Fruit fly (Drosophila melanogaster) whole organism, adult: ENCODE measurements around the gene CG14316.

ENCODE experiments used
- CG11617 ChIP-seq: fragments of 200-800 bp; sonication (Bioruptor generic); optimal IDR thresholded peaks from 2 replicates; lab custom pipeline; 2017; ENCODE audit warnings: mild to moderate bottlenecking, missing biosample characterization, missing genetic modification reagents, missing genetic modification characterization
- CG12768 ChIP-seq: fragments of 200-800 bp; sonication (Bioruptor generic); optimal IDR thresholded peaks from 2 replicates; lab custom pipeline; 2017; ENCODE audit warnings: missing biosample characterization, missing genetic modification characterization, mild to moderate bottlenecking, moderate library complexity, missing genetic modification reagents
- CG14711 ChIP-seq: fragments of 200-800 bp; sonication (Bioruptor generic); optimal IDR thresholded peaks from 2 replicates; lab custom pipeline; 2018; ENCODE audit warnings: missing biosample characterization, mild to moderate bottlenecking, missing genetic modification characterization, moderate library complexity
- CG1620 ChIP-seq: fragments of 200-800 bp; sonication (Bioruptor generic); optimal IDR thresholded peaks from 2 replicates; lab custom pipeline; 2016; ENCODE audit warnings: missing biosample characterization, missing genetic modification characterization
- CG33017 ChIP-seq: fragments of 200-800 bp; sonication (Bioruptor generic); optimal IDR thresholded peaks from 2 replicates; lab custom pipeline; 2018; ENCODE audit warnings: missing biosample characterization, mild to moderate bottlenecking, missing genetic modification characterization, moderate library complexity
- CG5204 ChIP-seq: fragments of 200-800 bp; sonication (Bioruptor generic); optimal IDR thresholded peaks from 2 replicates; lab custom pipeline; 2016; ENCODE audit warnings: missing biosample characterization, missing genetic modification characterization
- CG7045 ChIP-seq: fragments of 200-800 bp; sonication (Bioruptor generic); optimal IDR thresholded peaks from 2 replicates; lab custom pipeline; 2017; ENCODE audit warnings: missing biosample characterization, mild to moderate bottlenecking, missing genetic modification characterization
- CG7101 ChIP-seq: fragments of 200-800 bp; sonication (Bioruptor generic); optimal IDR thresholded peaks from 2 replicates; lab custom pipeline; 2018; ENCODE audit warnings: missing biosample characterization, mild to moderate bottlenecking, missing genetic modification characterization, moderate library complexity
- Clk ChIP-seq: fragments of 200-800 bp; sonication (Bioruptor generic); optimal IDR thresholded peaks from 2 replicates; lab custom pipeline; 2017; ENCODE audit warnings: missing biosample characterization, missing genetic modification characterization
- Crg-1 ChIP-seq: fragments of 200-800 bp; sonication (Bioruptor generic); optimal IDR thresholded peaks from 2 replicates; lab custom pipeline; 2016; ENCODE audit warnings: missing biosample characterization, missing genetic modification characterization
- Hr96 ChIP-seq: fragments of 200-800 bp; sonication (Bioruptor generic); optimal IDR thresholded peaks from 2 replicates; lab custom pipeline; 2016; ENCODE audit warnings: missing biosample characterization, missing genetic modification characterization
- Mnt ChIP-seq: fragments of 200-800 bp; sonication (Bioruptor generic); optimal IDR thresholded peaks from 2 replicates; lab custom pipeline; 2016; ENCODE audit warnings: missing biosample characterization, mild to moderate bottlenecking, missing genetic modification characterization
- bab1 ChIP-seq: fragments of 200-800 bp; sonication (Bioruptor generic); optimal IDR thresholded peaks from 3 replicates; lab custom pipeline; 2019; ENCODE audit warnings: missing biosample characterization, mild to moderate bottlenecking, missing genetic modification characterization, moderate library complexity
- cic ChIP-seq: fragments of 200-800 bp; sonication (Bioruptor generic); optimal IDR thresholded peaks from 2 replicates; lab custom pipeline; 2017; ENCODE audit warnings: missing biosample characterization, mild to moderate bottlenecking, missing genetic modification characterization, moderate library complexity
- cnc ChIP-seq, 2 experiments: fragments of >200 bp; optimal IDR thresholded peaks; 2 replicates each; lab custom pipeline; 2017
- kay ChIP-seq: fragments of 200-800 bp; sonication (Bioruptor generic); peaks from one replicate; lab custom pipeline; 2016; ENCODE audit warnings: missing biosample characterization, missing genetic modification characterization, borderline replicate concordance
- ovo ChIP-seq: fragments of 200-800 bp; sonication (Bioruptor generic); optimal IDR thresholded peaks from 2 replicates; lab custom pipeline; 2016; ENCODE audit warnings: missing biosample characterization, missing genetic modification characterization
- pad ChIP-seq: fragments of 200-800 bp; sonication (Bioruptor generic); optimal IDR thresholded peaks from 3 replicates; lab custom pipeline; 2017; ENCODE audit warnings: missing biosample characterization, missing genetic modification characterization, mild to moderate bottlenecking, moderate library complexity, missing genetic modification reagents
- tj ChIP-seq: fragments of 200-800 bp; sonication (Bioruptor generic); optimal IDR thresholded peaks from 3 replicates; lab custom pipeline; 2017; ENCODE audit warnings: missing biosample characterization, mild to moderate bottlenecking, missing genetic modification characterization, moderate library complexity
- toe ChIP-seq: fragments of 200-800 bp; sonication (Bioruptor generic); optimal IDR thresholded peaks from 2 replicates; lab custom pipeline; 2016; ENCODE audit warnings: missing biosample characterization, missing genetic modification characterization

The CG14316 gene

dm6 chr3R:18125023-18125630, 26.8 kb upstream of the CG14316 start:
- TF ChIP-seq CG7045 (GFP tag; lab: Kevin White, UChicago) (peak; percentile 36), CG12768 (GFP tag; lab: Kevin White, UChicago) (no peak), cnc (optimal IDR thresholded peaks at IDR 0.05; lab: Kevin White, UChicago) (no peak), kay (GFP tag; lab: Kevin White, UChicago) (no peak), Clk (GFP tag; lab: Kevin White, UChicago) (no peak), Hr96 (GFP tag; lab: Kevin White, UChicago) (peak; percentile 51)

dm6 chr3R:18130720-18131119, 21.2 kb upstream of the CG14316 start:
- TF ChIP-seq CG33017 (no peak), CG12768 (GFP tag; lab: Kevin White, UChicago) (no peak), Clk (GFP tag; lab: Kevin White, UChicago) (no peak), cic (GFP tag; lab: Kevin White, UChicago) (no peak), CG11617 (GFP tag; lab: Kevin White, UChicago) (no peak), pad (GFP tag; lab: Kevin White, UChicago) (no peak), Crg-1 (no peak), toe (GFP tag; lab: Kevin White, UChicago) (no peak), kay (GFP tag; lab: Kevin White, UChicago) (no peak), CG1620 (no peak), CG5204 (GFP tag; lab: Kevin White, UChicago) (no peak), CG7101 (no peak), bab1 (GFP tag; lab: Kevin White, UChicago) (no peak), Mnt (no peak), Hr96 (GFP tag; lab: Kevin White, UChicago) (no peak), tj (GFP tag; lab: Kevin White, UChicago) (no peak), ovo (GFP tag; lab: Kevin White, UChicago) (no peak), CG7045 (GFP tag; lab: Kevin White, UChicago) (no peak), CG14711 (tag; lab: Kevin White, UChicago) (no peak)

- no peak for TF ChIP-seq CG14711 (tag; lab: Kevin White, UChicago)
- TF ChIP-seq CG12768 (GFP tag; lab: Kevin White, UChicago), result no peak
- TF ChIP-seq cnc (optimal IDR thresholded peaks at IDR 0.05; lab: Kevin White, UChicago), result no peak
- no peak for TF ChIP-seq pad (GFP tag; lab: Kevin White, UChicago)
- TF ChIP-seq CG1620, result no peak
- TF ChIP-seq CG5204 (GFP tag; lab: Kevin White, UChicago), result no peak
- no peak for TF ChIP-seq Mnt
- no peak for TF ChIP-seq kay (GFP tag; lab: Kevin White, UChicago)
- TF ChIP-seq CG7045 (GFP tag; lab: Kevin White, UChicago), result no peak
- TF ChIP-seq Crg-1, result no peak
- no peak for TF ChIP-seq tj (GFP tag; lab: Kevin White, UChicago)
- no peak for TF ChIP-seq ovo (GFP tag; lab: Kevin White, UChicago)
- no peak for TF ChIP-seq CG7101
- no peak for TF ChIP-seq Clk (GFP tag; lab: Kevin White, UChicago)
- no peak for TF ChIP-seq CG33017
- no peak for TF ChIP-seq Hr96 (GFP tag; lab: Kevin White, UChicago)
- TF ChIP-seq toe (GFP tag; lab: Kevin White, UChicago), result no peak
Measured at dm6 chr3R:18144853-18145252, 7.1 kb upstream of the CG14316 start.

- no peak for TF ChIP-seq cic (GFP tag; lab: Kevin White, UChicago)
- TF ChIP-seq Hr96 (GFP tag; lab: Kevin White, UChicago), result no peak
- TF ChIP-seq CG11617 (GFP tag; lab: Kevin White, UChicago), result no peak
- TF ChIP-seq Clk (GFP tag; lab: Kevin White, UChicago), result no peak
- no peak for TF ChIP-seq CG33017
- no peak for TF ChIP-seq CG5204 (GFP tag; lab: Kevin White, UChicago)
Measured at dm6 chr3R:18146629-18147028, 5.3 kb upstream of the CG14316 start.

dm6 chr3R:18153698-18154097, 1.8 kb downstream of the CG14316 start:
- no peak for TF ChIP-seq pad (GFP tag; lab: Kevin White, UChicago)
- no peak for TF ChIP-seq Mnt

- no peak for TF ChIP-seq CG7045 (GFP tag; lab: Kevin White, UChicago)
Measured at dm6 chr3R:18156608-18157007, 4.7 kb downstream of the CG14316 start.

- TF ChIP-seq kay (GFP tag; lab: Kevin White, UChicago), result no peak
- no peak for TF ChIP-seq CG7101
- no peak for TF ChIP-seq toe (GFP tag; lab: Kevin White, UChicago)
- TF ChIP-seq Mnt, result no peak
- TF ChIP-seq bab1 (GFP tag; lab: Kevin White, UChicago), result no peak
- TF ChIP-seq Hr96 (GFP tag; lab: Kevin White, UChicago), result no peak
- TF ChIP-seq CG33017, result no peak
- no peak for TF ChIP-seq CG11617 (GFP tag; lab: Kevin White, UChicago)
- no peak for TF ChIP-seq ovo (GFP tag; lab: Kevin White, UChicago)
- no peak for TF ChIP-seq pad (GFP tag; lab: Kevin White, UChicago)
- no peak for TF ChIP-seq CG12768 (GFP tag; lab: Kevin White, UChicago)
- no peak for TF ChIP-seq cnc (optimal IDR thresholded peaks at IDR 0.05; lab: Kevin White, UChicago)
- no peak for TF ChIP-seq tj (GFP tag; lab: Kevin White, UChicago)
- TF ChIP-seq Crg-1, result no peak
- no peak for TF ChIP-seq CG1620
Measured at dm6 chr3R:18157459-18157858, 5.5 kb downstream of the CG14316 start.
